Fruit fly (Drosophila melanogaster) S2 (cell line): ENCODE data around the gene for.

ENCODE experiments used
- CG8478 ChIP-seq: fragments of >200 bp; optimal IDR thresholded peaks from 2 replicates; lab custom pipeline; 2018
- CTCF ChIP-seq, 2 experiments: fragments of >200 bp; optimal IDR thresholded peaks; 2 replicates each; lab custom pipeline; 2018

dm6 chr2L:3682489-3682888, 25.7 kb upstream of the for start:
- TF ChIP-seq CG8478 (lab: Kevin White, UChicago), result no peak
- TF ChIP-seq CTCF (optimal IDR thresholded peaks at IDR 0.05; lab: Kevin White, UChicago), result no peak
